Worm (Caenorhabditis elegans): ENCODE results near the gene srab-14.

The srab-14 gene

ce11 chrII:7499390-7499789, at the start of gene srab-14:
TSS of gene srab-14 (minus strand) at chrII:7499490.
- no peak for TF ChIP-seq daf-16 (GFP tag; optimal IDR thresholded peaks at IDR 0.05)
- no peak for TF ChIP-seq daf-16 (tag; optimal IDR thresholded peaks at IDR 0.05)
- TF ChIP-seq spr-3 (GFP tag; optimal IDR thresholded peaks at IDR 0.05), result no peak
- TF ChIP-seq egl-43 (GFP tag; IDR thresholded peaks at IDR 0.05), result no peak
- no peak for TF ChIP-seq dpl-1 (GFP tag; optimal IDR thresholded peaks at IDR 0.05)
- TF ChIP-seq gei-8 (GFP tag; optimal IDR thresholded peaks at IDR 0.05), result no peak
- no peak for TF ChIP-seq aha-1 (tag)
- no peak for TF ChIP-seq unc-130 (GFP tag; optimal IDR thresholded peaks at IDR 0.05)
- no peak for TF ChIP-seq tra-1 (GFP tag; IDR thresholded peaks at IDR 0.05)
- TF ChIP-seq set-16 (GFP tag; IDR thresholded peaks at IDR 0.05), result no peak
- TF ChIP-seq lsy-2 (tag; optimal IDR thresholded peaks at IDR 0.05), result no peak
- no peak for TF ChIP-seq hlh-11 (tag; optimal IDR thresholded peaks at IDR 0.05)
- no peak for TF ChIP-seq hlh-30 (tag; optimal IDR thresholded peaks at IDR 0.05; ENCODE audit: insufficient read depth)
- TF ChIP-seq dmd-6 (GFP tag; IDR thresholded peaks at IDR 0.05), result no peak
- no peak for TF ChIP-seq nhr-6 (tag; optimal IDR thresholded peaks at IDR 0.05)
- no peak for TF ChIP-seq nhr-25 (tag; optimal IDR thresholded peaks at IDR 0.05; ENCODE audit: borderline replicate concordance, insufficient read depth)
- no peak for TF ChIP-seq zip-11 (GFP tag; IDR thresholded peaks at IDR 0.05)
- no peak for TF ChIP-seq attf-4 (tag; optimal IDR thresholded peaks at IDR 0.05)

DNA sequence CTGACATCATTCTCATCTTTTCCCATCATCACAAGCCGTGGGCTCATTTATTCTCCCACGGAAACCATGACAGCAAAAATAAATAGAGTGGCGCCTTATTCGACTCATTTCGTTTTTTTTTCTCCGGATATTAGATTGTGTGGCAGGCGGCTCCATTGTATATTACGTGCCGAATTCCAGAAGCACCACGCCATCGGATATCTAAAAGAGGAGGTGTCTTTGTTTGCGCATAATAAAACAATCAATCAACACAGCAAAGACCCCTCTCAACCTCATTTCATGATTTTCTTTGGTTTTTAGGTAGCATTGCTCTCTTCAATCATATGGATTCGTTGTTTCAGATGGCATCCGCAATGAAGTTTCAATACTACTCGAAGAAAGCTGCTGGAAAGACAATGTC, 49.7 kb upstream of the srab-14 start, which contains the start of gene tph-1:
TSS of gene tph-1 (plus strand) at position 301 of the 400 bp plus-strand sequence.
- TF ChIP-seq dve-1 (tag; optimal IDR thresholded peaks at IDR 0.05; ENCODE audit: insufficient read depth), result no peak
- TF ChIP-seq ceh-32 (tag; optimal IDR thresholded peaks at IDR 0.05; ENCODE audit: poor library complexity), result no peak
- no peak for TF ChIP-seq ceh-20 (GFP tag; IDR thresholded peaks at IDR 0.05)
- TF ChIP-seq arid-1 (GFP tag; conservative IDR thresholded peaks at IDR 0.05), result no peak

- TF ChIP-seq T26A8.4 (GFP tag; IDR thresholded peaks at IDR 0.05) (no peak), snpc-1.2 (GFP tag; IDR thresholded peaks at IDR 0.05) (no peak), lin-29 (GFP tag; IDR thresholded peaks at IDR 0.05) (no peak), daf-19 (GFP tag; conservative IDR thresholded peaks at IDR 0.05) (no peak), pha-4 (GFP tag; IDR thresholded peaks at IDR 0.05) (no peak), pha-4 (tag; optimal IDR thresholded peaks at IDR 0.05) (no peak), unc-62 (GFP tag; optimal IDR thresholded peaks at IDR 0.05 in 1 of 2) (no peak), unc-62 (tag; optimal IDR thresholded peaks at IDR 0.05) (no peak), daf-16 (GFP tag; optimal IDR thresholded peaks at IDR 0.05) (no peak), daf-16 (tag; optimal IDR thresholded peaks at IDR 0.05) (no peak), D1046.2 (GFP tag; IDR thresholded peaks at IDR 0.05) (no peak), fkh-10 (GFP tag; optimal IDR thresholded peaks at IDR 0.05) (no peak), dmd-6 (GFP tag; IDR thresholded peaks at IDR 0.05) (no peak), spr-1 (tag; optimal IDR thresholded peaks at IDR 0.05) (no peak), egl-27 (tag; optimal IDR thresholded peaks at IDR 0.05) (no peak), cey-2 (tag; optimal IDR thresholded peaks at IDR 0.05; ENCODE audit: borderline replicate concordance, insufficient read depth) (no peak), ceh-82 (tag; optimal IDR thresholded peaks at IDR 0.05) (no peak), hlh-30 (tag; optimal IDR thresholded peaks at IDR 0.05; ENCODE audit: insufficient read depth) (no peak), nhr-41 (GFP tag; IDR thresholded peaks at IDR 0.05) (no peak), nhr-10 (tag; optimal IDR thresholded peaks at IDR 0.05) (no peak)
Observed at ce11 chrII:7548044-7548443, 48.8 kb upstream of the srab-14 start, which contains the start of gene fbxa-224. TSS of gene fbxa-224 (minus strand) at chrII:7548144.
